Worm (Caenorhabditis elegans) whole organism, L2 larva: ENCODE results near the gene irld-4.

Source experiments
- ZK546.5 ChIP-seq: sonication (generic microtip); optimal IDR thresholded peaks from 2 replicates; lab custom pipeline; 2017; ENCODE audit warnings: missing biosample characterization, missing genetic modification characterization
- alr-1 ChIP-seq: fragments of 150-350 bp; optimal IDR thresholded peaks from 2 replicates; lab custom pipeline; 2014; ENCODE audit warnings: missing biosample characterization, missing genetic modification characterization
- dmd-4 ChIP-seq: sonication (generic microtip); optimal IDR thresholded peaks from 2 replicates; lab custom pipeline; 2017; ENCODE audit warnings: missing biosample characterization, missing genetic modification characterization
- egl-27 ChIP-seq: sonication (generic microtip); optimal IDR thresholded peaks from 3 replicates; lab custom pipeline; 2017; ENCODE audit warnings: missing biosample characterization, missing genetic modification reagents, missing genetic modification characterization
- lin-11 ChIP-seq: fragments of 150-350 bp; sonication (generic microtip); optimal IDR thresholded peaks from 2 replicates; lab custom pipeline; 2014; ENCODE audit warnings: missing biosample characterization, missing genetic modification characterization, inconsistent platforms, mixed read lengths
- lin-13 ChIP-seq: fragments of 150-350 bp; optimal IDR thresholded peaks from 2 replicates; lab custom pipeline; 2014; ENCODE audit warnings: missing biosample characterization, missing genetic modification reagents, missing genetic modification characterization
- nhr-11 ChIP-seq: fragments of 150-350 bp; optimal IDR thresholded peaks from 2 replicates; lab custom pipeline; 2014; ENCODE audit warnings: missing biosample characterization, missing genetic modification characterization
- nhr-237 ChIP-seq: fragments of 150-350 bp; optimal IDR thresholded peaks from 2 replicates; lab custom pipeline; 2014; ENCODE audit warnings: missing biosample characterization, missing genetic modification characterization
- nhr-25 ChIP-seq: fragments of 150-350 bp; sonication (generic microtip); optimal IDR thresholded peaks from 3 replicates; lab custom pipeline; 2014; ENCODE audit warnings: missing biosample characterization, missing genetic modification characterization
- peb-1 ChIP-seq: fragments of 150-350 bp; optimal IDR thresholded peaks from 2 replicates; lab custom pipeline; 2014; ENCODE audit warnings: missing biosample characterization, missing genetic modification characterization
- sma-9 ChIP-seq, 2 experiments: fragments of 150-350 bp in 1 of 2; sonication (generic microtip) in 1 of 2; optimal IDR thresholded peaks; 2 replicates each; lab custom pipeline; 2014 to 2016; ENCODE audit warnings: missing genetic modification characterization in 2 of 2, mild to moderate bottlenecking in 1 of 2, missing biosample characterization in 1 of 2, missing compliant biosample characterization in 1 of 2, missing genetic modification reagents in 1 of 2, moderate library complexity in 1 of 2
- ztf-11 ChIP-seq: sonication (generic microtip); optimal IDR thresholded peaks from 2 replicates; lab custom pipeline; 2017; ENCODE audit warnings: missing biosample characterization, missing genetic modification characterization

DNA sequence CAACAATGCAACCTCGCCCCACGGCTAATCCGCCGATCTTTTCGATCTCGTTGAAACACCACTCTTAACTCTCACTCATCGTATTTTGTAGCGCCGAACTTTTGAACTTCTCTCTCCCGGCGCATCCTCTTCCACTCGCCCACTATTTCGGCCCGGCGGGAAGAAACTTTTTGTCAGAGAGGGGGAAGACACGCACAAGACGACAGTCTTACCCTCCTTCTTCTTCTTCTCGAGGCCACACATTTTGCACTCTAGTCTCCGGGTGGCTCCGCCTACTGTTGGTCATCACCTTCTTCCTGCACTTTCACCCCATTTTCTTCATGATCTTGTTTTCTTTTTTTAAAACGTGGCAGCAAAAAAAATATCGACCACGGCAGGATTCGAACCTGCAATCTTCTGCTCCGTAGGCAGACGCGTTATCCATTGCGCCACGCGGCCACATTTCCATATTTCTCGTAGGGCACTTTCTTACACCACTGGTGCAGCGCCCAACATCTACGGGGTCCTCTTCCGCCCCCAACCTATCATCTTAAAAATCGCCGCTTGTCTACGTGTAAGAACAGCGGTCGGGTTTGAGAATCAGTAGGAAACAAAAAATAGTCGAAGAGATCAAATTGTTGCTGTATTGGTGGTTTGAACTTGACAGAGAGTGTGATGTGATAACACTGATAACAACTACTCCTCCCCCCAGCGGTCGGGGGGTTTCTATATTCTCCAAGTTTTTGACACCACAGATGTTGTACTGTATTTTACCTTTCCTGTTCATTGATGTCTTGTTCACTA is 21.8 kb upstream of the irld-4 start:
- TF ChIP-seq lin-11 (no peak), nhr-11 (tag; lab: Kevin White, UChicago) (peak; percentile 45), ztf-11 (tag; lab: Kevin White, UChicago) (no peak), ZK546.5 (tag; lab: Kevin White, UChicago) (no peak), peb-1 (tag; lab: Kevin White, UChicago) (peak; percentile 36), sma-9 (GFP tag; optimal IDR thresholded peaks at IDR 0.05; lab: Kevin White, UChicago) (peak; percentile 97), sma-9 (tag; optimal IDR thresholded peaks at IDR 0.05; lab: Kevin White, UChicago) (peak; percentile 26), alr-1 (tag; lab: Kevin White, UChicago) (no peak), nhr-25 (tag; lab: Kevin White, UChicago) (peak; percentile 83), egl-27 (peak; percentile 63), nhr-237 (no peak), lin-13 (GFP tag; lab: Kevin White, UChicago) (peak; percentile 46), dmd-4 (tag; lab: Kevin White, UChicago) (no peak)
